Fruit fly (Drosophila melanogaster): ENCODE results near the gene Lamtor3.

dm6 chr2L:17431359-17431675, 49.7 kb upstream of the Lamtor3 start:
- TF ChIP-seq CG8478 (optimal IDR thresholded peaks at IDR 0.05) (no peak), CTCF (optimal IDR thresholded peaks at IDR 0.05) (no peak)

All from S2 (cell line).